Worm (Caenorhabditis elegans): Measurements from ENCODE around the gene tasp-1.

Gene tasp-1

DNA sequence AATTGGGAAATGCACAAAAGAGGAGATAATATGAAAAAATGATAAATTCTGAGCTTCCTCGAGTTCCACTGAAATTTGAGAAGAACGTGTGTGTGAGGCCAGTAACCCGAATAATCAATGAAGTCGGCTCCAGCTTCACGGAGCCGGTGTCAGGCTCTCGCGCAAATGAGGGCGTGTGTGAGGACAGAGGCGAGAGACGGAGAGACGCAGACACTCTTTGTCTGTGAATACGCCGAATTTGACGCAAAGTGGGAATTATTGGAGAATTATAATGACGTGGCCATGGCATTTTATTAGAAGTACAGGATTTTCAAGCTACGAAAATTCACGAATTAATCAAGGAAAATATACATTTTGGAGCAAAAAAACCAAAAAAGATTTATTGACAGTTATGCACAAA, 19.2 kb upstream of the tasp-1 start (continued):
- no peak for TF ChIP-seq attf-6 (GFP tag; IDR thresholded peaks at IDR 0.05)
- no peak for TF ChIP-seq mes-4 (tag; optimal IDR thresholded peaks at IDR 0.05)
- TF ChIP-seq T07F8.4 (tag; optimal IDR thresholded peaks at IDR 0.05): no peak
- TF ChIP-seq mxl-1 (tag; optimal IDR thresholded peaks at IDR 0.05): no peak
- TF ChIP-seq chd-7 (tag; optimal IDR thresholded peaks at IDR 0.05): peak; percentile 27
- no peak for TF ChIP-seq F52B5.7 (tag; optimal IDR thresholded peaks at IDR 0.05)
- no peak for TF ChIP-seq nhr-120 (GFP tag; IDR thresholded peaks at IDR 0.05)
- no peak for TF ChIP-seq sea-2 (GFP tag; IDR thresholded peaks at IDR 0.05)
- no peak for TF ChIP-seq dpff-1 (tag; optimal IDR thresholded peaks at IDR 0.05)
- TF ChIP-seq ceh-27 (GFP tag; optimal IDR thresholded peaks at IDR 0.05): no peak
- peak in 1 of 3 experiments; percentile 34 for TF ChIP-seq lin-35 (GFP tag; optimal IDR thresholded peaks at IDR 0.05)
- TF ChIP-seq nhr-90 (tag; optimal IDR thresholded peaks at IDR 0.05): no peak
- TF ChIP-seq tbp1 (GFP tag; optimal IDR thresholded peaks at IDR 0.05): no peak
- no peak for TF ChIP-seq ceh-100 (GFP tag; IDR thresholded peaks at IDR 0.05)
- no peak for TF ChIP-seq unc-130 (GFP tag; optimal IDR thresholded peaks at IDR 0.05)
- TF ChIP-seq ekl-4 (GFP tag; IDR thresholded peaks at IDR 0.05): no peak
- TF ChIP-seq let-607 (tag; optimal IDR thresholded peaks at IDR 0.05): peak; percentile 65 to 80
- TF ChIP-seq ztf-25 (GFP tag; IDR thresholded peaks at IDR 0.05): 0 out of 2 replicates have a peak, but pooled peaks have one; percentile 34
- TF ChIP-seq gei-17 (GFP tag; optimal IDR thresholded peaks at IDR 0.05): no peak
- TF ChIP-seq pha-4 (tag; optimal IDR thresholded peaks at IDR 0.05): no peak
- TF ChIP-seq dpl-1 (GFP tag; optimal IDR thresholded peaks at IDR 0.05): no peak
- TF ChIP-seq Y67H2A.10 (GFP tag; conservative IDR thresholded peaks at IDR 0.05): no peak
- TF ChIP-seq cebp-1 (GFP tag; IDR thresholded peaks at IDR 0.05): no peak
- TF ChIP-seq cebp-1 (tag; optimal IDR thresholded peaks at IDR 0.05): peak; percentile 48
- TF ChIP-seq ZK185.1 (tag; optimal IDR thresholded peaks at IDR 0.05; ENCODE audit: poor library complexity, severe bottlenecking): peak; percentile 35
- TF ChIP-seq nhr-179 (tag; optimal IDR thresholded peaks at IDR 0.05): no peak
- TF ChIP-seq ets-4 (GFP tag; optimal IDR thresholded peaks at IDR 0.05): no peak
- peak; percentile 53 for TF ChIP-seq K12H6.12 (tag; optimal IDR thresholded peaks at IDR 0.05)
- TF ChIP-seq attf-5 (GFP tag; optimal IDR thresholded peaks at IDR 0.05): peak; percentile 78
- no peak for TF ChIP-seq bed-2 (GFP tag; IDR thresholded peaks at IDR 0.05)
- TF ChIP-seq nhr-80 (tag; optimal IDR thresholded peaks at IDR 0.05): peak; percentile 45
- TF ChIP-seq zfh-2 (GFP tag; conservative IDR thresholded peaks at IDR 0.05): peak; percentile 61
- no peak for TF ChIP-seq aptf-3 (GFP tag; IDR thresholded peaks at IDR 0.05)
- no peak for TF ChIP-seq lir-1 (GFP tag; conservative IDR thresholded peaks at IDR 0.05)
- TF ChIP-seq hlh-12 (tag; optimal IDR thresholded peaks at IDR 0.05): no peak
- no peak for TF ChIP-seq nfya-2 (GFP tag; IDR thresholded peaks at IDR 0.05)
- peak; percentile 62 for TF ChIP-seq mcd-1 (GFP tag; IDR thresholded peaks at IDR 0.05)
- TF ChIP-seq ztf-6 (GFP tag; IDR thresholded peaks at IDR 0.05): no peak
- no peak for TF ChIP-seq aptf-2 (GFP tag; conservative IDR thresholded peaks at IDR 0.05)
- no peak for TF ChIP-seq ceh-40 (GFP tag; IDR thresholded peaks at IDR 0.05)
- no peak for TF ChIP-seq efl-1 (GFP tag; optimal IDR thresholded peaks at IDR 0.05)
- no peak; the same call in 1 of the 2 replicates for TF ChIP-seq hsf-1 (GFP tag; IDR thresholded peaks at IDR 0.05)
- TF ChIP-seq B0019.2 (GFP tag; conservative IDR thresholded peaks at IDR 0.05): no peak
- TF ChIP-seq sptf-2 (GFP tag; optimal IDR thresholded peaks at IDR 0.05): no peak
- 0 out of 2 replicates have a peak, but pooled peaks have one; percentile 5 for TF ChIP-seq rcor-1 (GFP tag; IDR thresholded peaks at IDR 0.05)
- TF ChIP-seq fkh-3 (tag; optimal IDR thresholded peaks at IDR 0.05): no peak
- no peak for TF ChIP-seq nhr-27 (tag; optimal IDR thresholded peaks at IDR 0.05)
- TF ChIP-seq F39B2.1 (GFP tag; IDR thresholded peaks at IDR 0.05): no peak
- 0 out of 2 replicates have a peak, but pooled peaks have one; percentile 20 for TF ChIP-seq Y53G8AR.9 (GFP tag; conservative IDR thresholded peaks at IDR 0.05)
- no peak for TF ChIP-seq D2030.7 (GFP tag; IDR thresholded peaks at IDR 0.05)

Measured in whole organism, young adult.